Fruit fly (Drosophila melanogaster) Kc167 (cell line): Measurements from ENCODE around the gene Or85e.

Experiments used
- Myc ChIP-seq: fragments of >200 bp; optimal IDR thresholded peaks from 2 replicates; lab custom pipeline; 2017; ENCODE audit warnings: missing external identifiers
- Sin3A ChIP-seq: fragments of >200 bp; optimal IDR thresholded peaks from 2 replicates; lab custom pipeline; 2018; ENCODE audit warnings: missing external identifiers
- h ChIP-seq: fragments of >200 bp; optimal IDR thresholded peaks from 3 replicates; lab custom pipeline; 2018; ENCODE audit warnings: missing external identifiers
- insv ChIP-seq: fragments of >200 bp; optimal IDR thresholded peaks from 3 replicates; lab custom pipeline; 2018; ENCODE audit warnings: missing external identifiers
- psq ChIP-seq: fragments of >200 bp; optimal IDR thresholded peaks from 2 replicates; lab custom pipeline; 2017; ENCODE audit warnings: missing external identifiers
- ttk ChIP-seq: sonication (Bioruptor generic); optimal IDR thresholded peaks from 2 replicates; lab custom pipeline; 2017; ENCODE audit warnings: missing external identifiers

Gene Or85e

DNA sequence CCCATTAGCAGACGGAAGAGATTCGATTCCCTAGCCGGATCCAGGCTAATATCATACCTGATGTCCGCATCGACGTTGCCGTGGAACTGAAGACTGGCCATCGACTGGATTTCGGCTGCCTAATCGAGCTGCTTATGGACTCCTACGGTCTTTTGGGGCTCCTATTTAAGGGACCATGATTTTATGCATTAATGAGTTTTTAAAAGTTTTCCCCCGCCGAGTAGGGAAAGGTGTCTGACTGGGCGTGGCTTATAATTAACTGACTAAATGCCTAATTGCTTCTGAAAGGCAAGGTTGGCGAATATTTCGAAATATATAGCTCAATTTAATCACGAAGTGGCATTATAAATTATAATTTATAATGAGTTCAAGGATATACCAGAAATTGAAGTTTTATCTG is at the start of gene Or85e:
Gene Or85e, minus strand, starts transcription at position 101 of the 400 bp plus-strand sequence.
- TF ChIP-seq Sin3A (lab: Kevin White, UChicago) (no peak), h (no peak), insv (lab: Kevin White, UChicago) (no peak), Myc (lab: Kevin White, UChicago) (no peak), psq (lab: Kevin White, UChicago) (no peak), ttk (no peak)

DNA sequence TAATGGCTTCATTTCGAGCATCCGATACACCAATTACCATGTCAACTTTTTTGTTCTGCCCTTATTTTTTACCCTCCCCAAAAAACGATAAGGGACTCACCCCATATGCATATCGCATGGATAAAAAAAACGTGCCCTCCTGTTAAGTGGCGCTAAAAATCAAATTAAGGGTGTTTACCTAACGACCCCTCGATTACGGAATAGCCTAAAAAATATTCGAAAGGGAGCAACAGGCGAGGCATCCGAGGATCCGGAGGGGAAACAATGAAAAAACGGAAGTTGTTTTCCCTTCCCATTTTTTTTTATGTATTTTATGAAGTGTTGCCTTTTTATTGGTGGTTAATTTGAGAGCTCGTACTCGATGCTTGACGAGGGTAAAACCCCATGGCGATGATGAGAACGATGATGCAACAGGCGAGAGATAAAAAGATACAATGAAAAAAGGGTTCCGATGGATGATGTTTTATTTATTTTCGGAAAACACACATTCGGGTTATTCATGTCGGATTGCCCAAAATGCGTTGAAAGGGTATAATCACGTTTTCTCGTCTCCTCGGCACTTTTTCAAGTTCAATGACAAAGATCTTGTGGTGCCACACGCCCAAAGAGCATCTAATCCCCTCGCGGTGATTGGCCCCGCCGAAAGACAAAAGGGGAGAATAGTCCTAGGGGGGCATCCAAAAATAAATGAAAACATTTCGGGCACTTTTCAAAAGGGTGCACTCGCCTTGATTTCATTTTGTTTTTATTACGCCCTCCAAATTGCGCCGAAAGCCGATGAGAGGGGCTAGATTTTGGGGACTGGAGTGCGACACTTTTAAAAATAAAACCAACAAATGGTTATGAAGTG is 48.9 kb upstream of the Or85e start, which contains the start of gene CG44227:
Gene CG44227, minus strand, starts transcription at position 849 of the 850 bp plus-strand sequence.
- TF ChIP-seq Myc (lab: Kevin White, UChicago) (no peak), psq (lab: Kevin White, UChicago) (no peak), h (no peak), Sin3A (lab: Kevin White, UChicago) (no peak), insv (lab: Kevin White, UChicago) (no peak), ttk (no peak)

DNA sequence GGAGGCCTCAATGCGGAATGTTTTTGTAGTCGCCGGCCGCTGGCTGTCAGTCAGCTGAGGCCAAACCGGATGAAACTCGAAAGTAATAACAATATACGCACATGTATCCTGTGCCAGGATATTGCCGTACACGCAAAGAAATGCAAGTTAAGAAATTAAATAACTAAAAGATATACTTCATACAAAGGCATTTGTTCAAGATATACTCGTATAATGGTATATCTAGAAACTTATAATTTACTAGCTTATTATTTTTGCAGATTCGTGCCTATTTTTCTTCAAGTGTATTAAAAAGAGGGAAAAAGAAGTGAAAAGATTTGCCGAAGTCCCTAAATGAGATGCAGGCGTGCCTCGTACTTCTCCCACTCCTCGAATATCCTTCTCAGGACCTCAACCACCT is 47.6 kb upstream of the Or85e start:
- TF ChIP-seq Sin3A (lab: Kevin White, UChicago) (no peak), h (no peak), ttk (no peak), Myc (lab: Kevin White, UChicago) (no peak), psq (lab: Kevin White, UChicago) (no peak), insv (lab: Kevin White, UChicago) (no peak)

DNA sequence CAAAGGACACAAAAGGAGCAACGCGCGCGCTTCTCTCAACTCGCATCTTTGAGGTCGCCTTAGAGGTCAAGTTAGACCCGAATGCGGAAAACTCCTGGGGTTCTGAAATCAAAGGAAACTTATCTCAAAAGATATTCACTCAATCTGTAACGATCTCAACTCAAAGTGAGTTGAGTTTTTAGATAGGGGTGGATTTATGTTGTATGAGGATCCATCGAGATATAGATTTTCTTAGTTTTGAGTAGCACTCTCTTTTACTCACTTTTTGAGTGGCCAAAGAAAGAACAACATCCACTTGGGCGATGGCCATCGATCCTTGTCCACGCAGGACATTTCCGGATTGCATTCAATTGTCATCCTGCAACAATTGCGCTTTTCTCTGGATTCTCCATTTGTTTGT is 44.9 kb upstream of the Or85e start:
- TF ChIP-seq ttk (no peak), h (no peak), Myc (lab: Kevin White, UChicago) (no peak), psq (lab: Kevin White, UChicago) (no peak), insv (lab: Kevin White, UChicago) (no peak), Sin3A (lab: Kevin White, UChicago) (no peak)

DNA sequence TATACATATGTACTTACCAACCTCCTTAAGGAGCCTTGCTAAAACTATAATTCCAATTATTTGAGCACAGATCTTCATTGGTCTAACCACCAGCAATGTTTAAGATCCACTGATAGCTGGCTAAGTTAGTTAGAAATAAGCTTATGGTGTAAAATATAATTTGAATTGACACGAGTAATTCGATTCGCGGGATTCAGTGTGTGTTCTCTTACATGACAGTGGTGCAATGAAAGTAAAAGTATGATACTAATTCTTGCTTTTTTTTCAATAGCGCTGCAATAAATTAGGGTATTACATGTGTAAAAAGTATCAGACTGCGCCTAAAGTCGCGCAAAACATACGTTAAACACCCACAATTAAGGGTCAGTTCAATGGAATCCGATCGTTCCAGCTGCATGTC is 44.3 kb upstream of the Or85e start, which contains the start of gene CG33325:
Gene CG33325, minus strand, starts transcription at position 101 of the 400 bp plus-strand sequence.
- TF ChIP-seq psq (lab: Kevin White, UChicago) (no peak), Myc (lab: Kevin White, UChicago) (no peak), Sin3A (lab: Kevin White, UChicago) (no peak), h (no peak), ttk (no peak), insv (lab: Kevin White, UChicago) (no peak)

DNA sequence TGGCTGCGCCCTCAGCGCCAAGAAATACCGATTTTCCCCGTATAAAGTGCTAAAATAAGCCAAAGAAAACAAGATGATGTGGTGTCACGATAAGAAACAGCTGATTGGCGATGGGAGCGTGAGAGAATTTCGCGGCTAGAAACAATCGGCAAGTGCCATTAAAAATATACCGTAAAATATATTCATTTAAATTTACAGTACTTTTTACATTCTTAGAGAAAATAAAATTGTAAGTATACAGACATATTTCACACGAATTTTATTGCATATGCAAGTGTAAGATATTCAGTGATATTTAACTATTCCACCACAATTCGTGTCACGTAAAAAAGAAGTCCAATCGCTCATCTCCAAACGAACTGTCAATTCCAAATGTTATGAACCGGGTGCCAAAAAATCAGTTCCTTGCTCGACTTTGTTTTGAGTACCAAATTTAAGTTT is 40.9 kb upstream of the Or85e start, which contains the start of the genes Unc50, CG11755 and CG8043:
Gene Unc50, minus strand, starts transcription at position 54 of the 441 bp plus-strand sequence.
Gene CG11755, plus strand, starts transcription at position 356 of the 441 bp plus-strand sequence.
Gene CG8043, plus strand, starts transcription at position 356 of the 441 bp plus-strand sequence.
- TF ChIP-seq ttk (no peak), Myc (lab: Kevin White, UChicago) (no peak), h (no peak), insv (lab: Kevin White, UChicago) (no peak), Sin3A (lab: Kevin White, UChicago) (no peak), psq (lab: Kevin White, UChicago) (no peak)

DNA sequence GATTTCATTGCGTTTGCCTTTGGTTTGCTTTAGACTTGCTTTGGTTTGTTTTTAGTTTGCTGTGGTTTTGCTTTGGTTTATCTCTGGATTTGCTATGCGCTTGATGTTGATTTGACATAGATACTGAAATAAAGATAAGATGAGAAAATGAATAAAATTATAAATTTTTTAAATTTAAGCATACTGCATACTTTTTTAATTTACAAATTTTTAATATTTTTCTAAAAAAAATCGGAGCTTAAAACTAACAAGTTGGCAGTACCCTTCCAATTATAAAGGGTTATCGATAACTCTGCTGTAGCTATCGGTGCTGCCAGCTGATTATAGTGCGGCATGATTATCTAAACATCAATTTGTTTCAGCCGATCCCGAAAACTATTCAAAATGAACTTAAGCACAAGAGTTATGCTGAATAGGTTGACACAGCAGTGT is 38.1 kb upstream of the Or85e start, which contains the start of gene mRpL19:
Gene mRpL19, plus strand, starts transcription at position 307 of the 432 bp plus-strand sequence.
- TF ChIP-seq insv (lab: Kevin White, UChicago) (no peak), ttk (no peak), psq (lab: Kevin White, UChicago) (no peak), Myc (lab: Kevin White, UChicago) (no peak), h (no peak), Sin3A (lab: Kevin White, UChicago) (no peak)

DNA sequence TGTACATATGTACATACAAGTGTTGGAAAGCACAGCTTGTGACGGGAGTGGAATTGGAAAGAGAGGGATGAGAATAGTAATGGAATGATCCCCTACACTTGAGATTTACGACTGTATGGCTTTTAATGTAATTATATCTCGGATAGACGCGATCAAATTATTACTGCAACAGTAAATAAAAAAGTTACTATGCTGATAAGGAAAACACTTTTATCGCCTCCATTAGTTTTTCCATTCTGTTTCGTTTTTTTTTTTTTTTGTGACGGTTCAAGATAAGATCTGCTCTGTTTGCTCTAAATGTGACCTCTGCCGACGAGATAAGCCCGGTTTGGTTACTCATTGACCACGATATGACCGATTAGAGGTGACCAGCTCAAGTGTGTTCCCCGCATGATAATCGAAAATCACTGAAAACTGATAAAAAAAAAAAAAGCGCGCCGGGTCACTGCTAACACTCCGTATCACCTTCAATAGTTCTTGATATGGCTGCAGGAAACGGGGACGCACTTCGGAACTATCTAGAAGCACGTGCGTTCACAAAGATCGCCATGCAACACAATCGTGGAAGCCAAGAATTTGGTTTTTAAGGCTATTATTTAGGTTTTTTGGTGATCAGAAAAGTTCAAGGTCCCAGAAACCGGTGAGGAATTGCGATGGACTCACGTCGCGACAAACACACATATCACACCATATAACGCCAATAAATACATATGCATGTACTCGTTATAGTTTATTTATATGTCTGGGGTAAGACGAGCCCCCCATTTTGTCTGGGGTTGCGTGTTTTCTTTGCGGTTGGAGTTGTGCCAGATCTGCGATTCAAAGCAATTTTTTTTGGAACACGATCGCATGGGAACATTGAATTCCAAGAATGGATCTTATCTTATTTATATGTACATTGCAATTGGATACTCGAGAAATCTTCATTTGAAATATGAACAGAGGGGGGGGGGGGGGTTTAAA is 35.1 kb upstream of the Or85e start, which contains the start of gene p:
Gene p, minus strand, starts transcription at position 156 of the 963 bp plus-strand sequence.
- no peak for TF ChIP-seq h
- TF ChIP-seq Myc (lab: Kevin White, UChicago), result no peak
- TF ChIP-seq psq (lab: Kevin White, UChicago), result no peak

DNA sequence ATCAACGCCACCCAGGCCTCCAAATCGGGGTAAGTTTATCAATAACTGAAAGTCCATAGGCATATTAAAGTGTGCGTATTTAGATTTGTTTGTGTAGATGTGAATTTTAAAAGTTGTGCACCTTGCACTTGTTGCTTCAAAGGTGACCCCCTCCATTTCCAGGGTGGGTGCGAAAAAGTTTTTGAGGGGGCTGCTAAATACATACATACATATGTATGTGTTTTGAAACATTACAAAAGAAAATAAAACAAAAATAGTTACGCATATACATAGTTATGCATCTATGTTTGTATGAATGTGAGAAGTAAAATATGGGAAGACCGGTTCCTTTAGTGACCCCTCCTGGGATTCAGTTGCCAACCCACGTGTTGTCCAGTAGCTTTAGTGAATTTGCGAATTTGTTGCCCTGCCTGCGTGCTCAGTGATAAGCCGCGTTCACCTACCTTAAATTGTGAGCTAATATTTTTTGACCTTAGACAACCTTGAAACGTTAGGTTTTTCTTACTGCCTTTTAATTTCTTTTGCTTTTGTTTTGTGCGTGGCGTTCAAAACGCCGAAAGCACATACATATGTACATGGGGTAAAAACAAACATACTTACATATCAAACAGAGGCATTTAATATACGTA is 34.3 kb upstream of the Or85e start:
- TF ChIP-seq Sin3A (lab: Kevin White, UChicago) (no peak), Myc (lab: Kevin White, UChicago) (no peak), ttk (no peak), psq (lab: Kevin White, UChicago) (no peak), insv (lab: Kevin White, UChicago) (no peak), h (no peak)

DNA sequence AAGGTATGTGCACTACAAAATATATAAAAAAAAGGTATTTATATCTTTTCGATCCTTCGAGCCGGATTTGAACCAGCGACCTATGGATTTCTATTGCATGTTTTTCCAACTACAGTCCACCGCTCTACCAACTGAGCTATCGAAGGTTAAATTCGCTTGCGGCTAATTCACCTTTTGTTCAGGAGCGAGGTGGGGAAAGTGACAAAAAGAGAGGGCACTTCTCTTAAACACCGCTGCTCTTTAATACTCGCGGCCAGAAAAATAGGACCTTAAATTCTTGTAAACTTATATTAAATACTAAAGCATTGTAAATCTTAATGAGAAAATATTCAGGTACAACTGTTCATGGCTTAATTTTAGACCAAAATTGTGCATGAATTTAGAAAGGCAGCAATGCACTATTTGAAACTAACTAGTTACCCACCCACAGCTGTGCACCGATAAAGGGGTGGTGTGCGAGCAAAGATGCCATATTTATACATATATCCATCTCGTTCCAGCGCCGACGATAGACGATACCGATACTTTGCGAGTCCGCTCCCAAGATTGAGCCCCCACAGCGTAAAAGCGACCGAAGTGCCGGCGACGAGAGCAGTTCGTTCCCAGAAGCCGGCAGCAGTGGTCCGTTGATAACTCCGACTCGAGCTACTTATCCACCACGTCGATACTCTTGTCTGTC is 33.5 kb upstream of the Or85e start:
- TF ChIP-seq insv (lab: Kevin White, UChicago) (no peak), h (no peak), psq (lab: Kevin White, UChicago) (no peak), Sin3A (lab: Kevin White, UChicago) (no peak), Myc (lab: Kevin White, UChicago) (no peak), ttk (no peak)
